Worm (Caenorhabditis elegans): Measurements from ENCODE around the gene apl-1.

apl-1 gene

ce11 chrX:5105703-5106102 is 11.0 kb downstream of the apl-1 start (continued):
- no peak for TF ChIP-seq ceh-22 (tag; optimal IDR thresholded peaks at IDR 0.05)

- no peak for TF ChIP-seq ceh-45 (GFP tag; IDR thresholded peaks at IDR 0.05)
Measured at ce11 chrX:5103422-5103821, 13.2 kb downstream of the apl-1 start.

ce11 chrX:5102338-5102737 is 14.3 kb downstream of the apl-1 start:
- no peak for TF ChIP-seq nhr-232 (tag; optimal IDR thresholded peaks at IDR 0.05)
- TF ChIP-seq K09A11.1 (tag; optimal IDR thresholded peaks at IDR 0.05; ENCODE audit: insufficient read depth) = no peak
- TF ChIP-seq lin-11 (tag; optimal IDR thresholded peaks at IDR 0.05) = no peak
- no peak for TF ChIP-seq che-1 (tag; optimal IDR thresholded peaks at IDR 0.05)
- TF ChIP-seq unc-86 (tag; optimal IDR thresholded peaks at IDR 0.05) = no peak
- no peak for TF ChIP-seq ztf-16 (tag; optimal IDR thresholded peaks at IDR 0.05)
- TF ChIP-seq hlh-6 (tag; optimal IDR thresholded peaks at IDR 0.05) = no peak
- no peak for TF ChIP-seq dmd-4 (tag; optimal IDR thresholded peaks at IDR 0.05; ENCODE audit: borderline replicate concordance)
- no peak for TF ChIP-seq hlh-13 (GFP tag; optimal IDR thresholded peaks at IDR 0.05)

ce11 chrX:5100738-5101379 is 15.8 kb downstream of the apl-1 start, which contains the start of gene vit-2:
vit-2 (plus strand) TSS chrX:5101042.
- TF ChIP-seq C38D4.7 (GFP tag; optimal IDR thresholded peaks at IDR 0.05) (no peak), hlh-30 (tag; optimal IDR thresholded peaks at IDR 0.05; ENCODE audit: insufficient read depth) (no peak), ets-4 (tag; optimal IDR thresholded peaks at IDR 0.05) (no peak), ceh-24 (tag; optimal IDR thresholded peaks at IDR 0.05) (no peak), rnt-1 (tag; optimal IDR thresholded peaks at IDR 0.05) (no peak)

ce11 chrX:5098935-5099334 is 17.7 kb downstream of the apl-1 start:
- TF ChIP-seq sox-4 (tag; optimal IDR thresholded peaks at IDR 0.05) (no peak), che-1 (tag; optimal IDR thresholded peaks at IDR 0.05) (no peak), dmd-4 (tag; optimal IDR thresholded peaks at IDR 0.05; ENCODE audit: borderline replicate concordance) (no peak), ceh-2 (tag; optimal IDR thresholded peaks at IDR 0.05) (no peak), F13H6.1 (tag; optimal IDR thresholded peaks at IDR 0.05) (no peak), nfya-1 (tag; optimal IDR thresholded peaks at IDR 0.05) (no peak), pha-4 (tag; optimal IDR thresholded peaks at IDR 0.05) (no peak), ref-2 (tag; optimal IDR thresholded peaks at IDR 0.05) (no peak), T23F11.4 (GFP tag; optimal IDR thresholded peaks at IDR 0.05) (no peak), unc-42 (tag; optimal IDR thresholded peaks at IDR 0.05) (no peak), ceh-6 (GFP tag; optimal IDR thresholded peaks at IDR 0.05) (no peak), mec-3 (tag; optimal IDR thresholded peaks at IDR 0.05; ENCODE audit: borderline replicate concordance) (no peak), ceh-22 (tag; optimal IDR thresholded peaks at IDR 0.05) (no peak), ceh-48 (tag; optimal IDR thresholded peaks at IDR 0.05) (no peak), ceh-31 (tag; optimal IDR thresholded peaks at IDR 0.05) (no peak), fkh-6 (tag; optimal IDR thresholded peaks at IDR 0.05) (no peak)

ce11 chrX:5096967-5097366 is 19.7 kb downstream of the apl-1 start, which contains the start of gene acn-1:
acn-1 (minus strand) TSS chrX:5097067.
- no peak for TF ChIP-seq hlh-13 (GFP tag; optimal IDR thresholded peaks at IDR 0.05)
- TF ChIP-seq tbx-2 (tag; optimal IDR thresholded peaks at IDR 0.05) = no peak
- no peak for TF ChIP-seq unc-86 (tag; optimal IDR thresholded peaks at IDR 0.05)
- TF ChIP-seq F13H6.1 (tag; optimal IDR thresholded peaks at IDR 0.05) = no peak

- no peak for TF ChIP-seq K09A11.1 (tag; optimal IDR thresholded peaks at IDR 0.05; ENCODE audit: insufficient read depth)
- no peak for TF ChIP-seq odd-2 (tag; optimal IDR thresholded peaks at IDR 0.05)
- no peak for TF ChIP-seq nhr-11 (tag; optimal IDR thresholded peaks at IDR 0.05)
- no peak for TF ChIP-seq pha-4 (tag; optimal IDR thresholded peaks at IDR 0.05)
- no peak for TF ChIP-seq T23F11.4 (GFP tag; optimal IDR thresholded peaks at IDR 0.05)
- no peak for TF ChIP-seq madf-2 (tag; optimal IDR thresholded peaks at IDR 0.05)
- no peak for TF ChIP-seq gmeb-2 (tag; optimal IDR thresholded peaks at IDR 0.05)
- TF ChIP-seq pha-2 (tag; optimal IDR thresholded peaks at IDR 0.05) = no peak
- TF ChIP-seq eyg-1 (tag; optimal IDR thresholded peaks at IDR 0.05) = no peak
- TF ChIP-seq rnt-1 (tag; optimal IDR thresholded peaks at IDR 0.05) = no peak
- no peak for TF ChIP-seq ref-2 (tag; optimal IDR thresholded peaks at IDR 0.05)
- no peak for TF ChIP-seq mec-3 (tag; optimal IDR thresholded peaks at IDR 0.05; ENCODE audit: borderline replicate concordance)
- no peak for TF ChIP-seq pax-1 (tag; optimal IDR thresholded peaks at IDR 0.05)
- no peak for TF ChIP-seq ceh-31 (tag; optimal IDR thresholded peaks at IDR 0.05)
- TF ChIP-seq dve-1 (tag; optimal IDR thresholded peaks at IDR 0.05) = no peak
- TF ChIP-seq pag-3 (tag; optimal IDR thresholded peaks at IDR 0.05; ENCODE audit: borderline replicate concordance) = no peak
- no peak for TF ChIP-seq pros-1 (tag; optimal IDR thresholded peaks at IDR 0.05)
Measured at ce11 chrX:5093997-5094396, 22.7 kb downstream of the apl-1 start.

Measured in whole organism, late embryonic.